Worm (Caenorhabditis elegans) whole organism, young adult: Measurements from ENCODE around the gene slc-36.1.

Source experiments
- F33H1.4 ChIP-seq: fragments of 200-800 bp; sonication (Bioruptor generic); IDR thresholded peaks from 2 replicates; pipeline ENCODE4 v1.3.6; 2022; ENCODE audit warnings: missing genetic modification reagents, missing genetic modification characterization, missing compliant biosample characterization
- F57A8.1 ChIP-seq: fragments of 200-800 bp; sonication (Bioruptor generic); optimal IDR thresholded peaks from 2 replicates; lab custom pipeline; 2018; ENCODE audit warnings: mild to moderate bottlenecking, missing genetic modification characterization, moderate library complexity, missing compliant biosample characterization
- Y95B8A.8 ChIP-seq: fragments of 200-800 bp; sonication (Bioruptor generic); IDR thresholded peaks from 2 replicates; pipeline ENCODE4 v1.3.6; 2022; ENCODE audit warnings: missing genetic modification reagents, missing genetic modification characterization, missing compliant biosample characterization
- chd-7 ChIP-seq: sonication (generic microtip); optimal IDR thresholded peaks from 2 replicates; lab custom pipeline; 2016; ENCODE audit warnings: mild to moderate bottlenecking, missing genetic modification characterization, moderate library complexity, missing compliant biosample characterization
- hrde-1 ChIP-seq: sonication (generic microtip); optimal IDR thresholded peaks from 2 replicates; lab custom pipeline; 2016; ENCODE audit warnings: missing genetic modification characterization, mild to moderate bottlenecking, missing compliant biosample characterization, moderate library complexity, missing genotype, missing genetic modification reagents, borderline replicate concordance
- madf-6 ChIP-seq: fragments of 200-800 bp; sonication (Bioruptor generic); IDR thresholded peaks from 2 replicates; pipeline ENCODE4 v1.3.6; 2022; ENCODE audit warnings: missing genetic modification reagents, missing genetic modification characterization, missing compliant biosample characterization
- nfya-1 ChIP-seq: sonication (generic microtip); optimal IDR thresholded peaks from 2 replicates; lab custom pipeline; 2017; ENCODE audit warnings: antibody characterized with exemption, missing compliant biosample characterization, missing genetic modification characterization, borderline replicate concordance; ENCODE audit not compliant: insufficient read depth
- nhr-90 ChIP-seq: sonication (generic microtip); optimal IDR thresholded peaks from 2 replicates; lab custom pipeline; 2016; ENCODE audit warnings: missing genotype, mild to moderate bottlenecking, missing genetic modification characterization, missing compliant biosample characterization
- pha-4 ChIP-seq: fragments of 150-350 bp; sonication (generic microtip); optimal IDR thresholded peaks from 2 replicates; lab custom pipeline; 2014; ENCODE audit warnings: missing biosample characterization, missing genetic modification reagents, missing genetic modification characterization
- repo-1 ChIP-seq: sonication (generic microtip); optimal IDR thresholded peaks from 2 replicates; lab custom pipeline; 2017; ENCODE audit warnings: mild to moderate bottlenecking, missing genetic modification characterization, missing compliant biosample characterization

- TF ChIP-seq pha-4 (tag; lab: Kevin White, UChicago) (no peak), chd-7 (tag; lab: Kevin White, UChicago) (no peak), nhr-90 (tag; lab: Kevin White, UChicago) (no peak), Y95B8A.8 (GFP tag; lab: Robert Waterston, UW) (no peak), hrde-1 (tag; lab: Kevin White, UChicago) (no peak), repo-1 (no peak), madf-6 (GFP tag; lab: Robert Waterston, UW) (no peak), nfya-1 (tag; lab: Kevin White, UChicago) (no peak), F57A8.1 (GFP tag; lab: Kevin White, UChicago) (no peak), F33H1.4 (GFP tag; lab: Robert Waterston, UW) (no peak)
These were observed 29.3 kb upstream of the slc-36.1 start for ce11 chrIII:13277881-13278500.
